Fruit fly (Drosophila melanogaster): ENCODE measurements around the gene TfAP-2.

dm6 chr3L:21636265-21636993 lies 49.8 kb downstream of the TfAP-2 start, which contains the start of gene CG32444:
- TF ChIP-seq ttk (optimal IDR thresholded peaks at IDR 0.05), result no peak
- no peak for TF ChIP-seq Myc (optimal IDR thresholded peaks at IDR 0.05)
- no peak for TF ChIP-seq h (optimal IDR thresholded peaks at IDR 0.05)
- no peak for TF ChIP-seq psq (optimal IDR thresholded peaks at IDR 0.05)
- no peak for TF ChIP-seq insv (optimal IDR thresholded peaks at IDR 0.05)

Measured in Kc167 (cell line).